Fruit fly (Drosophila melanogaster) whole organism, embryonic: ENCODE measurements around the gene unk.

Source experiments
- C15 ChIP-seq: fragments of 200-800 bp; sonication (Bioruptor generic); IDR thresholded peaks from 3 replicates; pipeline ENCODE4 v1.3.6; 2022; ENCODE audit warnings: missing biosample characterization, missing genetic modification characterization
- CG10147 ChIP-seq: fragments of 200-800 bp; sonication (Bioruptor generic); optimal IDR thresholded peaks from 2 replicates; lab custom pipeline; 2019; ENCODE audit warnings: missing biosample characterization, mild to moderate bottlenecking, missing genetic modification characterization, moderate library complexity
- CG12391 ChIP-seq: fragments of 200-800 bp; sonication (Bioruptor generic); optimal IDR thresholded peaks from 3 replicates; lab custom pipeline; 2018; ENCODE audit warnings: missing biosample characterization, mild to moderate bottlenecking, missing genetic modification characterization, moderate library complexity
- CG15011 ChIP-seq: fragments of 200-800 bp; sonication (Bioruptor generic); optimal IDR thresholded peaks from 3 replicates; lab custom pipeline; 2018; ENCODE audit warnings: missing biosample characterization, mild to moderate bottlenecking, missing genetic modification characterization
- CG17328 ChIP-seq: fragments of 200-800 bp; sonication (Bioruptor generic); IDR thresholded peaks from 2 replicates; pipeline ENCODE4 v1.3.6; 2022; ENCODE audit warnings: missing biosample characterization, missing genetic modification characterization
- CG18262 ChIP-seq: fragments of 200-800 bp; optimal IDR thresholded peaks from 3 replicates; lab custom pipeline; 2019; ENCODE audit warnings: missing biosample characterization, mild to moderate bottlenecking, missing genetic modification characterization, moderate library complexity
- CG18599 ChIP-seq: fragments of 200-800 bp; sonication (Bioruptor generic); optimal IDR thresholded peaks from 3 replicates; lab custom pipeline; 2017; ENCODE audit warnings: missing biosample characterization, missing genetic modification characterization, mild to moderate bottlenecking, moderate library complexity, missing genetic modification reagents
- CG3163 ChIP-seq: fragments of 200-800 bp; sonication (Bioruptor generic); optimal IDR thresholded peaks from 3 replicates; lab custom pipeline; 2016; ENCODE audit warnings: missing biosample characterization, missing genetic modification characterization
- CG3281 ChIP-seq: fragments of 200-800 bp; sonication (Bioruptor generic); optimal IDR thresholded peaks from 3 replicates; lab custom pipeline; 2017; ENCODE audit warnings: missing biosample characterization, mild to moderate bottlenecking, missing genetic modification characterization
- CG34376 ChIP-seq: fragments of 200-800 bp; sonication (Bioruptor generic); optimal IDR thresholded peaks from 2 replicates; lab custom pipeline; 2018; ENCODE audit warnings: missing biosample characterization, mild to moderate bottlenecking, missing genetic modification characterization
- CG43689 ChIP-seq: fragments of 200-800 bp; sonication (Bioruptor generic); IDR thresholded peaks from 2 replicates; pipeline ENCODE4 v1.3.6; 2022; ENCODE audit warnings: missing biosample characterization, missing genetic modification characterization
- CG4424 ChIP-seq: fragments of 200-800 bp; sonication (Bioruptor generic); optimal IDR thresholded peaks from 3 replicates; lab custom pipeline; 2016; ENCODE audit warnings: missing biosample characterization, missing genetic modification characterization
- CG5245 ChIP-seq: fragments of 200-800 bp; sonication (Bioruptor generic); optimal IDR thresholded peaks from 3 replicates; lab custom pipeline; 2016; ENCODE audit warnings: missing biosample characterization, missing genetic modification characterization
- CG5953 ChIP-seq: fragments of 200-800 bp; sonication (Bioruptor generic); IDR thresholded peaks from 2 replicates; pipeline ENCODE4 v1.3.6; 2022; ENCODE audit warnings: missing biosample characterization, missing genetic modification characterization
- CG6272 ChIP-seq: fragments of 200-800 bp; sonication (Bioruptor generic); IDR thresholded peaks from 2 replicates; pipeline ENCODE4 v1.3.6; 2022; ENCODE audit warnings: missing biosample characterization, missing genetic modification characterization
- CG7786 ChIP-seq: fragments of 200-800 bp; sonication (Bioruptor generic); optimal IDR thresholded peaks from 2 replicates; lab custom pipeline; 2016; ENCODE audit warnings: missing biosample characterization, missing genetic modification characterization
- CG7839 ChIP-seq: fragments of 200-800 bp; sonication (Bioruptor generic); optimal IDR thresholded peaks from 3 replicates; lab custom pipeline; 2018; ENCODE audit warnings: missing biosample characterization, mild to moderate bottlenecking, missing genetic modification characterization, moderate library complexity
- CG8388 ChIP-seq: fragments of 200-800 bp; sonication (Bioruptor generic); optimal IDR thresholded peaks from 2 replicates; lab custom pipeline; 2019; ENCODE audit warnings: missing biosample characterization, mild to moderate bottlenecking, missing genetic modification characterization, moderate library complexity
- CTCF ChIP-seq: fragments of 200-800 bp; sonication (Bioruptor generic); optimal IDR thresholded peaks from 2 replicates; lab custom pipeline; 2017; ENCODE audit warnings: missing biosample characterization, mild to moderate bottlenecking, missing genetic modification characterization, moderate library complexity
- Dek ChIP-seq: fragments of 200-800 bp; sonication (Bioruptor generic); optimal IDR thresholded peaks from 3 replicates; lab custom pipeline; 2019; ENCODE audit warnings: missing biosample characterization, mild to moderate bottlenecking, missing genetic modification characterization, moderate library complexity
- Dp ChIP-seq: fragments of 200-800 bp; sonication (Bioruptor generic); optimal IDR thresholded peaks from 2 replicates; lab custom pipeline; 2018; ENCODE audit warnings: missing biosample characterization, mild to moderate bottlenecking, missing genetic modification characterization, moderate library complexity
- Drgx ChIP-seq: fragments of 200-800 bp; sonication (Bioruptor generic); IDR thresholded peaks from 2 replicates; pipeline ENCODE4 v1.3.6; 2022; ENCODE audit warnings: missing biosample characterization, missing genetic modification characterization
- Fer1 ChIP-seq: fragments of 200-800 bp; sonication (Bioruptor generic); optimal IDR thresholded peaks from 2 replicates; lab custom pipeline; 2017; ENCODE audit warnings: missing biosample characterization, mild to moderate bottlenecking, missing genetic modification characterization
- GATAe ChIP-seq: fragments of 200-800 bp; sonication (Bioruptor generic); conservative IDR thresholded peaks from 2 replicates; pipeline ENCODE4 v1.3.6; 2022; ENCODE audit warnings: missing biosample characterization, missing genetic modification characterization
- HmgZ ChIP-seq: fragments of 200-800 bp; sonication (Bioruptor generic); optimal IDR thresholded peaks from 2 replicates; lab custom pipeline; 2018; ENCODE audit warnings: missing biosample characterization, mild to moderate bottlenecking, missing genetic modification characterization
- Hmr ChIP-seq: fragments of 200-800 bp; sonication (Bioruptor generic); optimal IDR thresholded peaks from 3 replicates; lab custom pipeline; 2017; ENCODE audit warnings: mild to moderate bottlenecking, missing biosample characterization, missing genetic modification reagents, missing genetic modification characterization
- Lhr ChIP-seq: fragments of 200-800 bp; sonication (Bioruptor generic); optimal IDR thresholded peaks from 3 replicates; lab custom pipeline; 2017; ENCODE audit warnings: mild to moderate bottlenecking, missing biosample characterization, missing genetic modification reagents, missing genetic modification characterization
- Lim3 ChIP-seq: fragments of 200-800 bp; sonication (Bioruptor generic); IDR thresholded peaks from 2 replicates; pipeline ENCODE4 v1.3.6; 2022; ENCODE audit warnings: missing biosample characterization, missing genetic modification characterization
- NC2α ChIP-seq: fragments of 200-800 bp; sonication (Bioruptor generic); optimal IDR thresholded peaks from 2 replicates; lab custom pipeline; 2016; ENCODE audit warnings: missing biosample characterization, missing genetic modification characterization
- ap ChIP-seq: fragments of 200-800 bp; sonication (Bioruptor generic); IDR thresholded peaks from 2 replicates; pipeline ENCODE4 v1.3.6; 2022; ENCODE audit warnings: missing biosample characterization, missing genetic modification characterization
- ato ChIP-seq: fragments of 200-800 bp; sonication (Bioruptor generic); IDR thresholded peaks from 2 replicates; pipeline ENCODE4 v1.3.6; 2022; ENCODE audit warnings: missing biosample characterization, missing genetic modification characterization; ENCODE audit not compliant: partially characterized antibody
- br ChIP-seq: fragments of >200 bp; optimal IDR thresholded peaks from 2 replicates; lab custom pipeline; 2017
- bsh ChIP-seq, 2 experiments: fragments of 200-800 bp; sonication (Bioruptor generic); optimal IDR thresholded peaks; 2 replicates each; lab custom pipeline; 2017 to 2018; ENCODE audit warnings: mild to moderate bottlenecking in 2 of 2, missing biosample characterization in 2 of 2, missing genetic modification characterization in 2 of 2, moderate library complexity in 1 of 2
- btn ChIP-seq: fragments of 200-800 bp; sonication (Bioruptor generic); optimal IDR thresholded peaks from 2 replicates; lab custom pipeline; 2016; ENCODE audit warnings: missing biosample characterization, missing genetic modification characterization
- chif ChIP-seq, 2 experiments: fragments of 200-800 bp; sonication (Bioruptor generic); optimal IDR thresholded peaks; 3 replicates each; lab custom pipeline; 2016; ENCODE audit warnings: missing biosample characterization in 2 of 2, missing genetic modification characterization in 2 of 2
- da ChIP-seq: fragments of 200-800 bp; sonication (Bioruptor generic); optimal IDR thresholded peaks from 2 replicates; lab custom pipeline; 2016; ENCODE audit warnings: missing biosample characterization, missing genetic modification characterization
- dpn ChIP-seq, 2 experiments: fragments of 200-800 bp; sonication (Bioruptor generic); optimal IDR thresholded peaks; 3 replicates each; lab custom pipeline; 2016; ENCODE audit warnings: missing biosample characterization in 2 of 2, missing genetic modification characterization in 2 of 2
- ems ChIP-seq: fragments of 200-800 bp; sonication (Bioruptor generic); optimal IDR thresholded peaks from 3 replicates; lab custom pipeline; 2016; ENCODE audit warnings: missing biosample characterization, missing genetic modification characterization
- ftz-f1 ChIP-seq: fragments of 200-800 bp; sonication (Bioruptor generic); optimal IDR thresholded peaks from 2 replicates; lab custom pipeline; 2016; ENCODE audit warnings: missing biosample characterization, missing genetic modification characterization
- gem ChIP-seq: fragments of 200-800 bp; sonication (Bioruptor generic); optimal IDR thresholded peaks from 2 replicates; lab custom pipeline; 2019; ENCODE audit warnings: missing biosample characterization, mild to moderate bottlenecking, missing genetic modification characterization, moderate library complexity
- gsb-n ChIP-seq: fragments of 200-800 bp; sonication (Bioruptor generic); optimal IDR thresholded peaks from 3 replicates; lab custom pipeline; 2018; ENCODE audit warnings: missing biosample characterization, mild to moderate bottlenecking, missing genetic modification characterization
- luna ChIP-seq: fragments of 200-800 bp; sonication (Bioruptor generic); optimal IDR thresholded peaks from 2 replicates; lab custom pipeline; 2016; ENCODE audit warnings: missing biosample characterization, missing genetic modification characterization
- mam ChIP-seq: fragments of 200-800 bp; sonication (Bioruptor generic); optimal IDR thresholded peaks from 3 replicates; lab custom pipeline; 2016; ENCODE audit warnings: missing biosample characterization, missing genetic modification characterization
- phol ChIP-seq: fragments of 200-800 bp; sonication (Bioruptor generic); optimal IDR thresholded peaks from 3 replicates; lab custom pipeline; 2018; ENCODE audit warnings: missing biosample characterization, mild to moderate bottlenecking, missing genetic modification characterization, moderate library complexity
- psq ChIP-seq: fragments of 200-800 bp; sonication (Bioruptor generic); optimal IDR thresholded peaks from 2 replicates; lab custom pipeline; 2017; ENCODE audit warnings: missing biosample characterization, missing genetic modification characterization
- sens-2 ChIP-seq: fragments of 200-800 bp; sonication (Bioruptor generic); IDR thresholded peaks from 2 replicates; pipeline ENCODE4 v1.3.6; 2022; ENCODE audit warnings: missing biosample characterization, missing genetic modification characterization
- so ChIP-seq: fragments of 200-800 bp; sonication (Bioruptor generic); IDR thresholded peaks from 3 replicates; pipeline ENCODE4 v1.3.6; 2022; ENCODE audit warnings: missing biosample characterization, missing genetic modification characterization
- sug ChIP-seq: fragments of 200-800 bp; optimal IDR thresholded peaks from 2 replicates; lab custom pipeline; 2019; ENCODE audit warnings: missing biosample characterization, mild to moderate bottlenecking, missing genetic modification characterization, moderate library complexity
- ttk ChIP-seq: fragments of 200-800 bp; sonication (Bioruptor generic); IDR thresholded peaks from 2 replicates; pipeline ENCODE4 v2.1.2; 2022; ENCODE audit warnings: missing biosample characterization, missing genetic modification characterization

unk gene

DNA sequence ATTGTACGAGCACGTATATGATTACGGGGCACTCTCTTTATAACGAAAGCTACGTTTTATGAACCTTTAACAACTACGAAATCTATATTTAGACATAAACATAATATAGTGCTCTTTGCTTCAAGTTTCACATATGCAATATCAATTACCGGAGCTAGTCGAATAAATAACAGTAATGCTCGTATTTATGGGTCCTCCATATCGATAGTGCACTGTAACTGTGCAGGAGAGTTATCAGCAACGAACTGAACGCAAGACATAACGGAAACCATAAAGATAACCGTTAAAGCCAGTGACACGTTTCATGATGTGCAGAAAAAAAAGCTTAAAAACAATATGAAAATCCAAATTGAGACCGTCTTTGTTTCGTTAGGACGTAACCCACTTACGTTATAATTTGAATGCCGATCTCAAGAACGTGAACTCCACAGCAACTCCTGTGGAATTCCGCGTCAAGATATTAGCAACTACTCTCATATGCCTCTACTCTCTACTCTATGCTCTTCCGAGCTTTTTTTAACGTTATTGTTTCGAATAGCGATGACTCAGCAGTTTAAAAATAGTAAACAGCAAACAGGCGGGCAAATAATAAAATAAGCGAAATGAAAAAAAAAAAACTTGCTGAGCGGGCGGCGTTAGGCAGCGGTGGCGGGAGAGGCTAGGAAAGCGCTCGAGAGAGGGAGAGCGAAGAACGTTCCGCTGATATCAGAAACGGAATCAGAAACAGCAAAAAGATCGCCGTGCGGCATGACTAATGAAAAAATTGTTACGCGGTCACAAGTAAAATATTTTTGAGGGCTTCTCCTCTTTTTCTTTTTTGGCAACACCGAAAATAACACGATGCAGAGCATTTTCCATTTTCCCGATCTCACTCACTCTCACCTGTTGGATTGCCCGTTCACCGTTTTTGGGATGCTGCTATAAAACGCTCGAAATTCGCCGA, 32.6 kb upstream of the unk start (continued):
- TF ChIP-seq Dp (GFP tag; lab: Kevin White, UChicago) (no peak), CG43689 (0 out of 2 replicates have a peak, but pooled peaks have one; percentile 36), Hmr (GFP tag; lab: Kevin White, UChicago) (peak; percentile 59), ems (peak; percentile 62), ap (GFP tag; lab: Robert Waterston, UW) (0 out of 2 replicates have a peak, but pooled peaks have one; percentile 29), luna (GFP tag; lab: Kevin White, UChicago) (peak; percentile 33), CG3163 (GFP tag; lab: Kevin White, UChicago) (peak; percentile 19), CG15011 (GFP tag; lab: Kevin White, UChicago) (peak; percentile 64), bsh (GFP tag; optimal IDR thresholded peaks at IDR 0.05; lab: Kevin White, UChicago) (peak in 1 of 2 experiments; percentile 82), sens-2 (no peak), psq (GFP tag; lab: Kevin White, UChicago) (no peak), CG12391 (peak; percentile 77), CTCF (GFP tag; lab: Kevin White, UChicago) (peak; percentile 5), Drgx (peak; percentile 75), CG6272 (GFP tag; lab: Robert Waterston, UW) (peak; percentile 57), ttk (GFP tag; lab: Robert Waterston, UW) (peak; percentile 56), mam (peak; percentile 74), CG7786 (peak; percentile 77), CG5953 (peak; percentile 43; the same call in 1 of the 2 replicates), CG4424 (GFP tag; lab: Kevin White, UChicago) (peak; percentile 62), CG8388 (peak; percentile 44), btn (peak; percentile 55), phol (tag; lab: Kevin White, UChicago) (peak; percentile 65), br (lab: Kevin White, UChicago) (no peak), CG10147 (peak; percentile 18), gem (tag; lab: Kevin White, UChicago) (peak; percentile 83), Lhr (no peak), HmgZ (tag; lab: Kevin White, UChicago) (peak; percentile 76), so (GFP tag; lab: Robert Waterston, UW) (peak; percentile 64; the same call in 1 of the 3 replicates), chif (GFP tag; optimal IDR thresholded peaks at IDR 0.05; lab: Kevin White, UChicago) (peak; percentile 62 to 67), Dek (tag; lab: Kevin White, UChicago) (peak; percentile 71), Lim3 (no peak), C15 (GFP tag; lab: Robert Waterston, UW) (0 out of 3 replicates have a peak, but pooled peaks have one; percentile 20), CG5245 (peak; percentile 61), da (GFP tag; lab: Kevin White, UChicago) (peak; percentile 2), CG17328 (GFP tag; lab: Robert Waterston, UW) (peak; percentile 72), GATAe (GFP tag; lab: Robert Waterston, UW) (no peak; the same call in 1 of the 2 replicates), CG7839 (tag; lab: Kevin White, UChicago) (peak; percentile 85), ftz-f1 (no peak), CG18262 (tag; lab: Kevin White, UChicago) (peak; percentile 72), CG18599 (GFP tag; lab: Kevin White, UChicago) (peak; percentile 81), Fer1 (GFP tag; lab: Kevin White, UChicago) (peak; percentile 82), dpn (GFP tag; optimal IDR thresholded peaks at IDR 0.05; lab: Kevin White, UChicago) (peak; percentile 77 to 81), gsb-n (tag; lab: Kevin White, UChicago) (peak; percentile 56), sug (tag; lab: Kevin White, UChicago) (peak; percentile 83), ato (GFP tag; lab: Robert Waterston, UW) (no peak), CG3281 (GFP tag; lab: Kevin White, UChicago) (peak; percentile 83), CG34376 (peak; percentile 9), NC2α (GFP tag; lab: Kevin White, UChicago) (peak; percentile 13)
